Worm (Caenorhabditis elegans) whole organism, young adult: ENCODE data around the gene col-159.

Source experiments
- B0019.2 ChIP-seq: fragments of 200-800 bp; sonication (Bioruptor generic); conservative IDR thresholded peaks from 2 replicates; pipeline ENCODE4 v1.3.6; 2022; ENCODE audit warnings: missing genetic modification reagents, missing genetic modification characterization, missing compliant biosample characterization
- C17E4.6 ChIP-seq: fragments of 200-800 bp; sonication (Bioruptor generic); IDR thresholded peaks from 2 replicates; pipeline ENCODE4 v1.3.6; 2022; ENCODE audit warnings: missing genetic modification reagents, missing genetic modification characterization, missing compliant biosample characterization
- D2030.7 ChIP-seq: fragments of 200-800 bp; sonication (Bioruptor generic); IDR thresholded peaks from 2 replicates; pipeline ENCODE4 v1.3.6; 2022; ENCODE audit warnings: missing genetic modification reagents, missing genetic modification characterization, missing compliant biosample characterization
- F22D6.2 ChIP-seq: sonication (generic microtip); optimal IDR thresholded peaks from 2 replicates; lab custom pipeline; 2016; ENCODE audit warnings: mild to moderate bottlenecking, missing genetic modification characterization, missing compliant biosample characterization
- F33H1.4 ChIP-seq: fragments of 200-800 bp; sonication (Bioruptor generic); IDR thresholded peaks from 2 replicates; pipeline ENCODE4 v1.3.6; 2022; ENCODE audit warnings: missing genetic modification reagents, missing genetic modification characterization, missing compliant biosample characterization
- F49E8.2 ChIP-seq: sonication (generic microtip); optimal IDR thresholded peaks from 3 replicates; lab custom pipeline; 2017; ENCODE audit warnings: missing genetic modification characterization, mild to moderate bottlenecking, missing compliant biosample characterization, antibody characterized with exemption, moderate library complexity; ENCODE audit not compliant: insufficient read depth
- F55B11.4 ChIP-seq: sonication (generic microtip); optimal IDR thresholded peaks from 2 replicates; lab custom pipeline; 2016; ENCODE audit warnings: missing compliant biosample characterization, missing genetic modification characterization, borderline replicate concordance; ENCODE audit not compliant: insufficient read depth
- F57C9.4 ChIP-seq: sonication (generic microtip); optimal IDR thresholded peaks from 2 replicates; lab custom pipeline; 2017; ENCODE audit warnings: mild to moderate bottlenecking, missing genetic modification characterization, missing compliant biosample characterization
- T26A5.8 ChIP-seq: sonication (generic microtip); optimal IDR thresholded peaks from 2 replicates; lab custom pipeline; 2016; ENCODE audit warnings: missing genetic modification characterization, missing compliant biosample characterization
- Y53G8AR.9 ChIP-seq: fragments of 200-800 bp; sonication (Bioruptor generic); conservative IDR thresholded peaks from 2 replicates; pipeline ENCODE4 v1.3.6; 2022; ENCODE audit warnings: missing genetic modification reagents, missing genetic modification characterization, missing compliant biosample characterization
- Y95B8A.8 ChIP-seq: fragments of 200-800 bp; sonication (Bioruptor generic); IDR thresholded peaks from 2 replicates; pipeline ENCODE4 v1.3.6; 2022; ENCODE audit warnings: missing genetic modification reagents, missing genetic modification characterization, missing compliant biosample characterization
- ama-1 ChIP-seq, 3 experiments: fragments of 150-350 bp in 1 of 3; sonication (generic microtip) in 2 of 3; optimal IDR thresholded peaks; 2 replicates each; lab custom pipeline; 2014 to 2018; ENCODE audit warnings: missing biosample characterization in 2 of 3, missing genetic modification characterization in 2 of 3, missing genetic modification reagents in 2 of 3
- aptf-3 ChIP-seq: fragments of 200-800 bp; sonication (Bioruptor generic); IDR thresholded peaks from 2 replicates; pipeline ENCODE4 v1.3.6; 2022; ENCODE audit warnings: missing genetic modification characterization, missing compliant biosample characterization
- attf-6 ChIP-seq: fragments of 200-800 bp; sonication (Bioruptor generic); IDR thresholded peaks from 2 replicates; pipeline ENCODE4 v1.3.6; 2022; ENCODE audit warnings: missing genetic modification reagents, missing genetic modification characterization, missing compliant biosample characterization
- bed-2 ChIP-seq: fragments of 200-800 bp; sonication (Bioruptor generic); IDR thresholded peaks from 2 replicates; pipeline ENCODE4 v1.3.6; 2022; ENCODE audit warnings: missing genetic modification reagents, missing genetic modification characterization, missing compliant biosample characterization
- cebp-2 ChIP-seq: fragments of 200-800 bp; sonication (Bioruptor generic); IDR thresholded peaks from 2 replicates; pipeline ENCODE4 v1.3.6; 2022; ENCODE audit warnings: missing genetic modification characterization, missing compliant biosample characterization
- ceh-40 ChIP-seq: fragments of 200-800 bp; sonication (Bioruptor generic); IDR thresholded peaks from 2 replicates; pipeline ENCODE4 v1.3.6; 2022; ENCODE audit warnings: missing genetic modification characterization, missing compliant biosample characterization
- ceh-91 ChIP-seq: fragments of 200-800 bp; sonication (Bioruptor generic); IDR thresholded peaks from 2 replicates; pipeline ENCODE4 v1.3.6; 2022; ENCODE audit warnings: missing genetic modification reagents, missing genetic modification characterization, missing compliant biosample characterization
- dpff-1 ChIP-seq: sonication (generic microtip); optimal IDR thresholded peaks from 2 replicates; lab custom pipeline; 2017; ENCODE audit warnings: mild to moderate bottlenecking, missing genetic modification characterization, missing compliant biosample characterization
- egl-18 ChIP-seq: fragments of 200-800 bp; sonication (Bioruptor generic); IDR thresholded peaks from 2 replicates; pipeline ENCODE4 v1.3.6; 2022; ENCODE audit warnings: missing genetic modification reagents, missing genetic modification characterization, missing compliant biosample characterization
- egl-44 ChIP-seq: fragments of 200-800 bp; sonication (Bioruptor generic); IDR thresholded peaks from 2 replicates; pipeline ENCODE4 v1.3.6; 2022; ENCODE audit warnings: missing genetic modification reagents, missing genetic modification characterization, missing compliant biosample characterization
- ekl-4 ChIP-seq: fragments of 200-800 bp; sonication (Bioruptor generic); IDR thresholded peaks from 2 replicates; pipeline ENCODE4 v1.3.6; 2022; ENCODE audit warnings: missing genetic modification reagents, missing genetic modification characterization, missing compliant biosample characterization
- hmg-1.2 ChIP-seq: fragments of 200-800 bp; sonication (Bioruptor generic); IDR thresholded peaks from 2 replicates; pipeline ENCODE4 v1.3.6; 2022; ENCODE audit warnings: missing genetic modification reagents, missing genetic modification characterization, missing compliant biosample characterization
- hsf-1 ChIP-seq: fragments of 200-800 bp; sonication (Bioruptor generic); IDR thresholded peaks from 2 replicates; pipeline ENCODE4 v1.3.6; 2022; ENCODE audit warnings: missing genetic modification reagents, missing genetic modification characterization, missing compliant biosample characterization
- lin-26 ChIP-seq: fragments of 200-800 bp; sonication (Bioruptor generic); IDR thresholded peaks from 2 replicates; pipeline ENCODE4 v1.3.6; 2022; ENCODE audit warnings: missing genetic modification reagents, missing genetic modification characterization, missing compliant biosample characterization
- lin-40 ChIP-seq: sonication (generic microtip); optimal IDR thresholded peaks from 2 replicates; lab custom pipeline; 2016; ENCODE audit warnings: missing genetic modification characterization, mild to moderate bottlenecking, missing compliant biosample characterization, missing genotype, missing genetic modification reagents
- lin-54 ChIP-seq: fragments of 200-800 bp; sonication (Bioruptor generic); optimal IDR thresholded peaks from 2 replicates; lab custom pipeline; 2018; ENCODE audit warnings: mild to moderate bottlenecking, missing genetic modification characterization, missing compliant biosample characterization
- lsy-27 ChIP-seq: sonication (generic microtip); optimal IDR thresholded peaks from 2 replicates; lab custom pipeline; 2017; ENCODE audit warnings: missing genetic modification characterization, mild to moderate bottlenecking, missing compliant biosample characterization, antibody characterized with exemption, missing genotype, borderline replicate concordance; ENCODE audit not compliant: insufficient read depth
- madf-3 ChIP-seq: fragments of 200-800 bp; sonication (Bioruptor generic); IDR thresholded peaks from 2 replicates; pipeline ENCODE4 v1.3.6; 2022; ENCODE audit warnings: missing genetic modification reagents, missing genetic modification characterization, missing compliant biosample characterization
- madf-6 ChIP-seq: fragments of 200-800 bp; sonication (Bioruptor generic); IDR thresholded peaks from 2 replicates; pipeline ENCODE4 v1.3.6; 2022; ENCODE audit warnings: missing genetic modification reagents, missing genetic modification characterization, missing compliant biosample characterization
- madf-8 ChIP-seq: fragments of 200-800 bp; sonication (Bioruptor generic); conservative IDR thresholded peaks from 2 replicates; pipeline ENCODE4 v1.3.6; 2022; ENCODE audit warnings: missing genetic modification reagents, missing genetic modification characterization, missing compliant biosample characterization
- mcd-1 ChIP-seq: fragments of 200-800 bp; sonication (Bioruptor generic); IDR thresholded peaks from 2 replicates; pipeline ENCODE4 v1.3.6; 2022; ENCODE audit warnings: missing genetic modification reagents, missing genetic modification characterization, missing compliant biosample characterization
- nfya-2 ChIP-seq: fragments of 200-800 bp; sonication (Bioruptor generic); IDR thresholded peaks from 2 replicates; pipeline ENCODE4 v1.3.6; 2022; ENCODE audit warnings: missing genetic modification reagents, missing genetic modification characterization, missing compliant biosample characterization
- pbrm-1 ChIP-seq: fragments of 200-800 bp; sonication (Bioruptor generic); IDR thresholded peaks from 2 replicates; pipeline ENCODE4 v1.3.6; 2022; ENCODE audit warnings: missing genetic modification reagents, missing genetic modification characterization, missing compliant biosample characterization
- rcor-1 ChIP-seq: fragments of 200-800 bp; sonication (Bioruptor generic); IDR thresholded peaks from 2 replicates; pipeline ENCODE4 v1.3.6; 2022; ENCODE audit warnings: missing genetic modification reagents, missing genetic modification characterization, missing compliant biosample characterization
- rec-8 ChIP-seq, 2 experiments: sonication (generic microtip); optimal IDR thresholded peaks; 2 replicates each; lab custom pipeline; 2016; ENCODE audit warnings: mild to moderate bottlenecking in 2 of 2, missing genetic modification characterization in 2 of 2, missing genetic modification reagents in 2 of 2, missing genotype in 2 of 2, missing biosample characterization in 1 of 2, missing compliant biosample characterization in 1 of 2, moderate library complexity in 1 of 2
- somi-1 ChIP-seq: fragments of 200-800 bp; sonication (Bioruptor generic); optimal IDR thresholded peaks from 2 replicates; lab custom pipeline; 2018; ENCODE audit warnings: mild to moderate bottlenecking, missing genetic modification characterization, missing compliant biosample characterization
- xnd-1 ChIP-seq: sonication (generic microtip); optimal IDR thresholded peaks from 2 replicates; lab custom pipeline; 2016; ENCODE audit warnings: missing genotype, missing genetic modification reagents, missing genetic modification characterization, missing compliant biosample characterization
- zfh-2 ChIP-seq: fragments of 200-800 bp; sonication (Bioruptor generic); conservative IDR thresholded peaks from 2 replicates; pipeline ENCODE4 v1.3.6; 2022; ENCODE audit warnings: missing genetic modification reagents, missing genetic modification characterization, missing compliant biosample characterization
- ztf-25 ChIP-seq: fragments of 200-800 bp; sonication (Bioruptor generic); IDR thresholded peaks from 2 replicates; pipeline ENCODE4 v1.3.6; 2022; ENCODE audit warnings: missing genetic modification reagents, missing genetic modification characterization, missing compliant biosample characterization
- ztf-26 ChIP-seq: sonication (generic microtip); optimal IDR thresholded peaks from 2 replicates; lab custom pipeline; 2017; ENCODE audit warnings: missing genetic modification characterization, missing compliant biosample characterization
- ztf-6 ChIP-seq: fragments of 200-800 bp; sonication (Bioruptor generic); IDR thresholded peaks from 2 replicates; pipeline ENCODE4 v1.3.6; 2022; ENCODE audit warnings: missing genetic modification reagents, missing genetic modification characterization, missing compliant biosample characterization

Gene col-159

ce11 chrV:13202127-13202610, at the start of gene col-159, which contains the start of gene col-160:
TSS of gene col-159 (minus strand) at chrV:13202177.
TSS of gene col-160 (minus strand) at chrV:13202189.
- no peak for TF ChIP-seq zfh-2 (GFP tag; lab: Robert Waterston, UW)
- TF ChIP-seq lin-40 (tag; lab: Kevin White, UChicago): peak; percentile 58
- TF ChIP-seq F55B11.4 (tag; lab: Kevin White, UChicago): no peak
- TF ChIP-seq somi-1 (GFP tag; lab: Kevin White, UChicago): peak; percentile 71
- TF ChIP-seq F49E8.2 (tag; lab: Kevin White, UChicago): no peak
- no peak for TF ChIP-seq F22D6.2 (tag; lab: Kevin White, UChicago)
- peak; percentile 75 for TF ChIP-seq ztf-26 (tag; lab: Kevin White, UChicago)

- TF ChIP-seq xnd-1 (tag; lab: Kevin White, UChicago) (no peak), F57C9.4 (tag; lab: Kevin White, UChicago) (no peak), rec-8 (tag; optimal IDR thresholded peaks at IDR 0.05; lab: Kevin White, UChicago) (no peak), B0019.2 (GFP tag; lab: Robert Waterston, UW) (no peak), rcor-1 (GFP tag; lab: Robert Waterston, UW) (no peak), mcd-1 (GFP tag; lab: Robert Waterston, UW) (no peak), T26A5.8 (no peak), lsy-27 (tag; lab: Kevin White, UChicago) (no peak)
- TF ChIP-seq, all 124 proteins: peak for 0
These were observed 47.5 kb upstream of the col-159 start, which contains the start of gene odr-3 for ce11 chrV:13249436-13249835. TSS of gene odr-3 (minus strand) at chrV:13249536.

ce11 chrV:13243205-13243604, 41.2 kb upstream of the col-159 start:
- TF ChIP-seq ztf-25 (GFP tag; lab: Robert Waterston, UW): no peak
- no peak for TF ChIP-seq Y53G8AR.9 (GFP tag; lab: Robert Waterston, UW)
- TF ChIP-seq lin-54 (GFP tag; lab: Kevin White, UChicago): no peak
- TF ChIP-seq ztf-6: no peak
- TF ChIP-seq dpff-1: no peak
- no peak for TF ChIP-seq ama-1 (optimal IDR thresholded peaks at IDR 0.05; lab: Kevin White, UChicago)
- no peak for TF ChIP-seq ama-1 (GFP tag; optimal IDR thresholded peaks at IDR 0.05; lab: Kevin White, UChicago)

ce11 chrV:13239720-13240119, 37.7 kb upstream of the col-159 start:
- TF ChIP-seq nfya-2 (GFP tag; lab: Robert Waterston, UW): 0 out of 2 replicates have a peak, but pooled peaks have one; percentile 30
- peak; percentile 57; the same call in 1 of the 2 replicates for TF ChIP-seq egl-18 (GFP tag; lab: Robert Waterston, UW)
- peak; percentile 51; the same call in 1 of the 2 replicates for TF ChIP-seq madf-3 (GFP tag; lab: Robert Waterston, UW)
- peak; percentile 66 for TF ChIP-seq D2030.7
- peak; percentile 82; the same call in 1 of the 2 replicates for TF ChIP-seq ceh-40 (GFP tag; lab: Robert Waterston, UW)
- TF ChIP-seq C17E4.6: 0 out of 2 replicates have a peak, but pooled peaks have one; percentile 15
- peak; percentile 83; the same call in 1 of the 2 replicates for TF ChIP-seq cebp-2 (GFP tag; lab: Robert Waterston, UW)
- peak; percentile 51 for TF ChIP-seq hmg-1.2
- peak; percentile 98 for TF ChIP-seq lin-26 (GFP tag; lab: Robert Waterston, UW)
- 0 out of 2 replicates have a peak, but pooled peaks have one; percentile 32 for TF ChIP-seq madf-8 (GFP tag; lab: Robert Waterston, UW)
- peak; percentile 92 for TF ChIP-seq egl-44
- TF ChIP-seq pbrm-1 (GFP tag; lab: Robert Waterston, UW): peak; percentile 55
- peak; percentile 76; the same call in 1 of the 2 replicates for TF ChIP-seq ztf-25 (GFP tag; lab: Robert Waterston, UW)
- TF ChIP-seq Y95B8A.8 (GFP tag; lab: Robert Waterston, UW): 0 out of 2 replicates have a peak, but pooled peaks have one; percentile 38
- peak; percentile 44; the same call in 1 of the 2 replicates for TF ChIP-seq F33H1.4 (GFP tag; lab: Robert Waterston, UW)
- TF ChIP-seq rcor-1 (GFP tag; lab: Robert Waterston, UW): peak; percentile 84
- peak; percentile 38; the same call in 1 of the 2 replicates for TF ChIP-seq ceh-91 (GFP tag; lab: Robert Waterston, UW)
- peak; percentile 67 for TF ChIP-seq attf-6
- peak; percentile 88; the same call in 1 of the 2 replicates for TF ChIP-seq aptf-3 (GFP tag; lab: Robert Waterston, UW)
- peak; percentile 83 for TF ChIP-seq ekl-4 (GFP tag; lab: Robert Waterston, UW)
- 0 out of 2 replicates have a peak, but pooled peaks have one; percentile 10 for TF ChIP-seq bed-2
- peak; percentile 83 for TF ChIP-seq madf-6
- peak; percentile 63 for TF ChIP-seq hsf-1 (GFP tag; lab: Robert Waterston, UW)
